Worm (Caenorhabditis elegans) whole organism, L4 larva: ENCODE measurements around the gene tag-77.

Experiments used
- D1046.2 ChIP-seq: fragments of 200-800 bp; sonication (Bioruptor generic); IDR thresholded peaks from 2 replicates; pipeline ENCODE4 v1.3.6; 2022; ENCODE audit warnings: missing genetic modification characterization, missing compliant biosample characterization
- F26F4.8 ChIP-seq: fragments of 200-800 bp; sonication (Bioruptor generic); conservative IDR thresholded peaks from 2 replicates; pipeline ENCODE4 v1.3.6; 2022; ENCODE audit warnings: missing genetic modification characterization, missing compliant biosample characterization
- R02D3.7 ChIP-seq: fragments of 150-350 bp; sonication (generic microtip); optimal IDR thresholded peaks from 3 replicates; lab custom pipeline; 2014; ENCODE audit warnings: missing biosample characterization, missing genetic modification characterization
- Y105C5A.15 ChIP-seq: fragments of 200-800 bp; sonication (Bioruptor generic); IDR thresholded peaks from 2 replicates; pipeline ENCODE4 v1.3.6; 2022; ENCODE audit warnings: missing genetic modification characterization, missing compliant biosample characterization
- Y5F2A.4 ChIP-seq: fragments of 200-800 bp; sonication (Bioruptor generic); optimal IDR thresholded peaks from 2 replicates; lab custom pipeline; 2018; ENCODE audit warnings: mild to moderate bottlenecking, missing genetic modification characterization, missing compliant biosample characterization
- aha-1 ChIP-seq: fragments of 150-350 bp; peaks from one replicate; lab custom pipeline; 2014; ENCODE audit warnings: missing biosample characterization, missing genetic modification characterization
- ceh-28 ChIP-seq: fragments of 150-350 bp; optimal IDR thresholded peaks from 2 replicates; lab custom pipeline; 2014; ENCODE audit warnings: missing biosample characterization, missing genetic modification reagents, missing genetic modification characterization
- daf-16 ChIP-seq, 3 experiments: sonication (generic microtip); optimal IDR thresholded peaks; 2 replicates each; lab custom pipeline; 2016 to 2017; ENCODE audit warnings: missing genetic modification characterization in 3 of 3, missing genetic modification reagents in 3 of 3, mild to moderate bottlenecking in 2 of 3, missing compliant biosample characterization in 2 of 3, missing biosample characterization in 1 of 3, moderate library complexity in 1 of 3
- dmd-6 ChIP-seq: fragments of 200-800 bp; sonication (Bioruptor generic); IDR thresholded peaks from 2 replicates; pipeline ENCODE4 v1.3.6; 2022; ENCODE audit warnings: missing genetic modification reagents, missing genetic modification characterization, missing compliant biosample characterization
- dmd-8 ChIP-seq: fragments of 200-800 bp; sonication (Bioruptor generic); IDR thresholded peaks from 2 replicates; pipeline ENCODE4 v1.3.6; 2022; ENCODE audit warnings: missing genetic modification characterization, missing compliant biosample characterization
- dpl-1 ChIP-seq: fragments of 150-350 bp; optimal IDR thresholded peaks from 2 replicates; lab custom pipeline; 2014; ENCODE audit warnings: missing biosample characterization, missing genetic modification reagents, missing genetic modification characterization
- dve-1 ChIP-seq: sonication (generic microtip); optimal IDR thresholded peaks from 2 replicates; lab custom pipeline; 2017; ENCODE audit warnings: antibody characterized with exemption, mild to moderate bottlenecking, missing genetic modification characterization, missing compliant biosample characterization; ENCODE audit not compliant: insufficient read depth
- fos-1 ChIP-seq: fragments of 150-350 bp; optimal IDR thresholded peaks from 2 replicates; lab custom pipeline; 2014; ENCODE audit warnings: missing biosample characterization, missing genetic modification characterization
- gei-8 ChIP-seq: fragments of 200-800 bp; sonication (Bioruptor generic); optimal IDR thresholded peaks from 2 replicates; lab custom pipeline; 2018; ENCODE audit warnings: mild to moderate bottlenecking, missing genetic modification characterization, missing compliant biosample characterization
- hif-1 ChIP-seq, 2 experiments: sonication (generic microtip); optimal IDR thresholded peaks; 2 replicates each; lab custom pipeline; 2016 to 2017; ENCODE audit warnings: missing compliant biosample characterization in 2 of 2, missing genetic modification characterization in 2 of 2, missing genetic modification reagents in 2 of 2, missing genotype in 2 of 2, mild to moderate bottlenecking in 1 of 2
- hlh-11 ChIP-seq: fragments of 200-800 bp; sonication (Bioruptor generic); optimal IDR thresholded peaks from 2 replicates; lab custom pipeline; 2018; ENCODE audit warnings: mild to moderate bottlenecking, missing genetic modification characterization, missing compliant biosample characterization
- hlh-30 ChIP-seq: sonication (generic microtip); optimal IDR thresholded peaks from 2 replicates; lab custom pipeline; 2017; ENCODE audit warnings: antibody characterized with exemption, mild to moderate bottlenecking, missing genetic modification characterization, missing compliant biosample characterization; ENCODE audit not compliant: insufficient read depth
- lin-13 ChIP-seq: fragments of 150-350 bp; optimal IDR thresholded peaks from 2 replicates; lab custom pipeline; 2014; ENCODE audit warnings: missing biosample characterization, missing genetic modification reagents, missing genetic modification characterization
- lsy-2 ChIP-seq, 2 experiments: fragments of 150-350 bp in 1 of 2; sonication (generic microtip) in 1 of 2; optimal IDR thresholded peaks; 2 replicates each; lab custom pipeline; 2014 to 2017; ENCODE audit warnings: missing biosample characterization in 2 of 2, missing genetic modification characterization in 2 of 2
- madf-9 ChIP-seq: fragments of 200-800 bp; sonication (Bioruptor generic); conservative IDR thresholded peaks from 2 replicates; pipeline ENCODE4 v1.3.6; 2022; ENCODE audit warnings: missing genetic modification reagents, missing genetic modification characterization, missing compliant biosample characterization
- mdl-1 ChIP-seq, 2 experiments: fragments of 150-350 bp in 1 of 2; sonication (generic microtip) in 1 of 2; optimal IDR thresholded peaks; 2 replicates each; lab custom pipeline; 2014 to 2017; ENCODE audit warnings: missing biosample characterization in 2 of 2, missing genetic modification characterization in 2 of 2
- mdt-29 ChIP-seq: fragments of 200-800 bp; sonication (Bioruptor generic); IDR thresholded peaks from 2 replicates; pipeline ENCODE4 v1.3.6; 2022; ENCODE audit warnings: missing genetic modification reagents, missing genetic modification characterization, missing compliant biosample characterization
- mep-1 ChIP-seq: fragments of 150-350 bp; sonication (generic microtip); optimal IDR thresholded peaks from 3 replicates; lab custom pipeline; 2014; ENCODE audit warnings: missing biosample characterization, missing genetic modification characterization
- mes-2 ChIP-seq: sonication (generic microtip); optimal IDR thresholded peaks from 2 replicates; lab custom pipeline; 2016; ENCODE audit warnings: missing genotype, mild to moderate bottlenecking, missing genetic modification characterization, missing compliant biosample characterization; ENCODE audit not compliant: poor library complexity, severe bottlenecking
- mxl-2 ChIP-seq: fragments of 200-800 bp; sonication (Bioruptor generic); conservative IDR thresholded peaks from 2 replicates; pipeline ENCODE4 v1.3.6; 2022; ENCODE audit warnings: missing genetic modification reagents, missing genetic modification characterization, missing compliant biosample characterization
- mxl-3 ChIP-seq: fragments of 200-800 bp; sonication (Bioruptor generic); optimal IDR thresholded peaks from 2 replicates; lab custom pipeline; 2018; ENCODE audit warnings: mild to moderate bottlenecking, missing genetic modification characterization, missing compliant biosample characterization
- nhr-11 ChIP-seq: fragments of 150-350 bp; optimal IDR thresholded peaks from 2 replicates; lab custom pipeline; 2014; ENCODE audit warnings: missing biosample characterization, missing genetic modification characterization
- nhr-111 ChIP-seq: fragments of 200-800 bp; sonication (Bioruptor generic); optimal IDR thresholded peaks from 2 replicates; lab custom pipeline; 2018; ENCODE audit warnings: mild to moderate bottlenecking, missing genetic modification characterization, missing compliant biosample characterization
- nhr-25 ChIP-seq: sonication (generic microtip); optimal IDR thresholded peaks from 2 replicates; lab custom pipeline; 2017; ENCODE audit warnings: missing genetic modification characterization, mild to moderate bottlenecking, missing compliant biosample characterization, antibody characterized with exemption, moderate library complexity, borderline replicate concordance; ENCODE audit not compliant: insufficient read depth
- nhr-28 ChIP-seq: fragments of 150-350 bp; optimal IDR thresholded peaks from 2 replicates; lab custom pipeline; 2014; ENCODE audit warnings: missing biosample characterization, missing genetic modification characterization
- nhr-48 ChIP-seq: sonication (generic microtip); optimal IDR thresholded peaks from 2 replicates; lab custom pipeline; 2016; ENCODE audit warnings: mild to moderate bottlenecking, missing genetic modification characterization, missing compliant biosample characterization
- nhr-6 ChIP-seq: fragments of 150-350 bp; optimal IDR thresholded peaks from 2 replicates; lab custom pipeline; 2014; ENCODE audit warnings: missing biosample characterization, missing genetic modification characterization
- saeg-2 ChIP-seq: fragments of 200-800 bp; sonication (Bioruptor generic); IDR thresholded peaks from 2 replicates; pipeline ENCODE4 v1.3.6; 2022; ENCODE audit warnings: missing genetic modification reagents, missing genetic modification characterization, missing compliant biosample characterization
- skn-1 ChIP-seq: fragments of 150-350 bp; optimal IDR thresholded peaks from 2 replicates; lab custom pipeline; 2014; ENCODE audit warnings: missing biosample characterization, missing genetic modification characterization
- spr-3 ChIP-seq: fragments of 200-800 bp; sonication (Bioruptor generic); optimal IDR thresholded peaks from 2 replicates; lab custom pipeline; 2018; ENCODE audit warnings: mild to moderate bottlenecking, missing genetic modification characterization, missing compliant biosample characterization
- tra-1 ChIP-seq: fragments of 200-800 bp; sonication (Bioruptor generic); IDR thresholded peaks from 2 replicates; pipeline ENCODE4 v1.3.6; 2022; ENCODE audit warnings: missing genetic modification reagents, missing genetic modification characterization, missing compliant biosample characterization
- unc-39 ChIP-seq: sonication (generic microtip); optimal IDR thresholded peaks from 2 replicates; lab custom pipeline; 2017; ENCODE audit warnings: missing biosample characterization, missing genetic modification characterization
- unc-62 ChIP-seq, 3 experiments: fragments of 150-350 bp in 1 of 3; sonication (generic microtip); optimal IDR thresholded peaks in 2 of 3; peaks in 1 of 3; 1 replicate in 1 of 3; 2 replicates in 2 of 3; lab custom pipeline; 2014 to 2017; ENCODE audit warnings: missing biosample characterization in 3 of 3, missing genetic modification characterization in 3 of 3, missing genetic modification reagents in 3 of 3, missing genotype in 1 of 3
- vab-7 ChIP-seq: fragments of 200-800 bp; sonication (Bioruptor generic); IDR thresholded peaks from 2 replicates; pipeline ENCODE4 v1.3.6; 2022; ENCODE audit warnings: missing genetic modification reagents, missing genetic modification characterization, missing compliant biosample characterization
- ztf-7 ChIP-seq: fragments of 150-350 bp; optimal IDR thresholded peaks from 2 replicates; lab custom pipeline; 2014; ENCODE audit warnings: missing biosample characterization, missing genetic modification characterization

The tag-77 gene

DNA sequence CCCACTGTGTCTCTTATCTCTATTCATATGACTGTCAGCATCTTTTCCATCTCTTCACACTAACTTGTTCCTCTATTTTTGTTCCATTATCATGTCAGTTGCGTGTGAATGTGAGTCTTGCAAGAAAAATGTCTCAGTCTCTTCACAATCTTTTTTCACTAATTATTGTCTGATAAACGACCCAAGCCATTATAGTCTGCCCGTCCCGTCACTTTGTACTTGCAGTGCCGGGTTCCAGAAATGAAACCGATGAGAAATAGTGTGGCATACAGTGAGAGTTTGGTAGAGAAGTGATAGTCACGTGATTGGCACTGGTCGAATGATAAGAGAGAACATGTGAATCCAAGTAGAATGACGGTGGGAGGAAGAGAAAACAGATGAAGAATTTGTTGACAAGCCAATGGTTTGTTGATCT is 17.3 kb upstream of the tag-77 start (continued):
- peak; percentile 92 for TF ChIP-seq mxl-3
- TF ChIP-seq mxl-2 (GFP tag; lab: Robert Waterston, UW) = peak; percentile 84

DNA sequence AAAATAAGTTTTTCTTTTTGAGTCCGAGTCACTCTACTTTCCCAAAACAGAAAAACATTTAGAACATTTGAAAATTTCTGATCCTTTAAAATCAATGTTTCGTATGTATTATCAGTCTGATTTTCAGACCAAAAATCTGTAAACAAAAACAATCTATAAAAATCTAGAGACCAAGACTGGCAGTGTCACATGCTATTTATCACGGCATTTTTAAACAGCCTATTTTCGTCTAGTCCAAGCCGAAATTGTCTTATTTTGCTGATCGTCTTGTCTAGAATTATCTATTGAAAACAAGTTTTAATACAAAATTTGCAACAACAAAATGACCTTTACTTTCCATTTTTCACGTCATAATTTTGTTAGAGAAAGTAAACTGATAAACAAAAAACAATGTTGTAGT is 16.2 kb upstream of the tag-77 start:
- TF ChIP-seq saeg-2 (GFP tag; lab: Robert Waterston, UW) (no peak), lin-13 (GFP tag; lab: Kevin White, UChicago) (no peak), dve-1 (tag; lab: Kevin White, UChicago) (peak; percentile 27), ztf-7 (tag; lab: Kevin White, UChicago) (no peak), daf-16 (GFP tag; optimal IDR thresholded peaks at IDR 0.05; lab: Kevin White, UChicago) (no peak), daf-16 (tag; optimal IDR thresholded peaks at IDR 0.05; lab: Kevin White, UChicago) (peak; percentile 97), Y5F2A.4 (GFP tag; lab: Kevin White, UChicago) (no peak)

DNA sequence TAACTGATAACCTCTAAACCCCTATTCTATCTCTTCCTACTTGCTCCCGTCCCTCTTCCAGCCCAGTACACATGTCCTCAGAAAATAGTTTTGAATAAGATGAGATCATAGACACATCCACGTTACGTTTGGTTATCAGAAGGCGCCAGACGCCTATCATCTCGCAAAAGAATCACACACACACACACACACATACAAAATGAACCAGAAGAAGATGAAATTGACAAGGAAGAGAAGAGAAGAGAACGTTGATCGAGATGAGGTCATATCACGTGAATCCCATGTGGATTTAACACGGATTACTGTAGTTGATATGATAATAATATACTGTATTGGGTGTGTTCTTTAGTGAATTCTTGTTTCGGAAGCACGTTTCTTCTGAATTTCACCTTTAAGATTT is 15.7 kb upstream of the tag-77 start:
- TF ChIP-seq F26F4.8 = no peak
- no peak for TF ChIP-seq D1046.2 (GFP tag; lab: Robert Waterston, UW)
- peak in 1 of 2 experiments; percentile 92 for TF ChIP-seq daf-16 (GFP tag; optimal IDR thresholded peaks at IDR 0.05; lab: Kevin White, UChicago)
- TF ChIP-seq daf-16 (tag; optimal IDR thresholded peaks at IDR 0.05; lab: Kevin White, UChicago) = peak; percentile 42
- TF ChIP-seq vab-7 (GFP tag; lab: Robert Waterston, UW) = no peak
- TF ChIP-seq unc-62 (GFP tag; optimal IDR thresholded peaks at IDR 0.05 in 1 of 2; lab: Kevin White, UChicago) = peak in 1 of 2 experiments; percentile 98
- no peak for TF ChIP-seq unc-62 (tag; optimal IDR thresholded peaks at IDR 0.05; lab: Kevin White, UChicago)
- peak in 1 of 2 experiments; percentile 88 for TF ChIP-seq mdl-1 (tag; optimal IDR thresholded peaks at IDR 0.05; lab: Kevin White, UChicago)
- no peak for TF ChIP-seq R02D3.7 (tag; lab: Kevin White, UChicago)
- peak; percentile 95 for TF ChIP-seq nhr-48 (tag; lab: Kevin White, UChicago)
- TF ChIP-seq hlh-11 (tag; lab: Kevin White, UChicago) = peak; percentile 90
- TF ChIP-seq mes-2 (tag; lab: Kevin White, UChicago) = no peak
- TF ChIP-seq gei-8 (GFP tag; lab: Kevin White, UChicago) = peak; percentile 44
- no peak for TF ChIP-seq ceh-28 (tag; lab: Kevin White, UChicago)
- no peak for TF ChIP-seq Y105C5A.15 (GFP tag; lab: Robert Waterston, UW)
- peak; percentile 18 to 84 for TF ChIP-seq lsy-2 (tag; optimal IDR thresholded peaks at IDR 0.05; lab: Kevin White, UChicago)
- TF ChIP-seq hif-1 (tag; optimal IDR thresholded peaks at IDR 0.05; lab: Kevin White, UChicago) = peak in 1 of 2 experiments; percentile 27
- no peak for TF ChIP-seq nhr-111
- TF ChIP-seq mxl-2 (GFP tag; lab: Robert Waterston, UW) = peak; percentile 94
- no peak for TF ChIP-seq madf-9 (GFP tag; lab: Robert Waterston, UW)
- peak; percentile 35 for TF ChIP-seq aha-1
- TF ChIP-seq mep-1 = no peak
- TF ChIP-seq nhr-6 (tag; lab: Kevin White, UChicago) = no peak
- no peak for TF ChIP-seq tra-1 (GFP tag; lab: Robert Waterston, UW)
- TF ChIP-seq fos-1 (tag; lab: Kevin White, UChicago) = no peak
- TF ChIP-seq unc-39 (tag; lab: Kevin White, UChicago) = no peak
- peak; percentile 70 for TF ChIP-seq dmd-6 (GFP tag; lab: Robert Waterston, UW)
- TF ChIP-seq nhr-28 (tag; lab: Kevin White, UChicago) = peak; percentile 77
- TF ChIP-seq skn-1 (tag; lab: Kevin White, UChicago) = no peak
- peak; percentile 94 for TF ChIP-seq nhr-11
- TF ChIP-seq dpl-1 (GFP tag; lab: Kevin White, UChicago) = no peak
- TF ChIP-seq nhr-25 (tag; lab: Kevin White, UChicago) = no peak
- no peak for TF ChIP-seq spr-3 (GFP tag; lab: Kevin White, UChicago)
- TF ChIP-seq mdt-29 (GFP tag; lab: Robert Waterston, UW) = peak; percentile 59; the same call in 1 of the 2 replicates
- TF ChIP-seq saeg-2 (GFP tag; lab: Robert Waterston, UW) = no peak
- peak; percentile 55 for TF ChIP-seq dve-1 (tag; lab: Kevin White, UChicago)
- peak; percentile 70 for TF ChIP-seq mxl-3
- TF ChIP-seq hlh-30 (tag; lab: Kevin White, UChicago) = peak; percentile 88
- TF ChIP-seq dmd-8 (GFP tag; lab: Robert Waterston, UW) = no peak
